Worm (Caenorhabditis elegans) whole organism, mixed stage, embryonic: ENCODE measurements around the gene F11E6.11.

Source experiments
- elt-3 ChIP-seq: fragments of 150-350 bp; optimal IDR thresholded peaks from 2 replicates; lab custom pipeline; 2014; ENCODE audit warnings: missing biosample characterization, missing genetic modification characterization
- ham-2 ChIP-seq: fragments of 200-800 bp; sonication (Bioruptor generic); optimal IDR thresholded peaks from 2 replicates; lab custom pipeline; 2018; ENCODE audit warnings: mild to moderate bottlenecking, missing genetic modification characterization, missing compliant biosample characterization
- lin-13 ChIP-seq: fragments of 150-350 bp; optimal IDR thresholded peaks from 2 replicates; lab custom pipeline; 2014; ENCODE audit warnings: missing biosample characterization, missing genetic modification characterization
- mep-1 ChIP-seq: fragments of 150-350 bp; optimal IDR thresholded peaks from 2 replicates; lab custom pipeline; 2017; ENCODE audit warnings: missing biosample characterization, missing genetic modification reagents, missing genetic modification characterization, inconsistent platforms
- nhr-237 ChIP-seq: fragments of 150-350 bp; optimal IDR thresholded peaks from 2 replicates; lab custom pipeline; 2014; ENCODE audit warnings: missing biosample characterization, missing genetic modification characterization
- nhr-28 ChIP-seq: fragments of 150-350 bp; optimal IDR thresholded peaks from 2 replicates; lab custom pipeline; 2014; ENCODE audit warnings: missing biosample characterization, missing genetic modification characterization
- nhr-76 ChIP-seq: sonication (generic microtip); optimal IDR thresholded peaks from 2 replicates; lab custom pipeline; 2017; ENCODE audit warnings: missing biosample characterization, missing genetic modification characterization
- pha-4 ChIP-seq: fragments of 150-350 bp; optimal IDR thresholded peaks from 2 replicates; lab custom pipeline; 2018; ENCODE audit warnings: missing biosample characterization, missing genetic modification reagents, missing genetic modification characterization
- sem-2 ChIP-seq: fragments of 200-800 bp; sonication (Bioruptor generic); optimal IDR thresholded peaks from 2 replicates; lab custom pipeline; 2018; ENCODE audit warnings: mild to moderate bottlenecking, missing genetic modification characterization, missing compliant biosample characterization
- snpc-4 ChIP-seq: fragments of 150-350 bp; optimal IDR thresholded peaks from 2 replicates; lab custom pipeline; 2014; ENCODE audit warnings: missing biosample characterization, missing genetic modification characterization
- unc-39 ChIP-seq: fragments of 150-350 bp; optimal IDR thresholded peaks from 2 replicates; lab custom pipeline; 2014; ENCODE audit warnings: missing biosample characterization, missing genetic modification characterization

DNA sequence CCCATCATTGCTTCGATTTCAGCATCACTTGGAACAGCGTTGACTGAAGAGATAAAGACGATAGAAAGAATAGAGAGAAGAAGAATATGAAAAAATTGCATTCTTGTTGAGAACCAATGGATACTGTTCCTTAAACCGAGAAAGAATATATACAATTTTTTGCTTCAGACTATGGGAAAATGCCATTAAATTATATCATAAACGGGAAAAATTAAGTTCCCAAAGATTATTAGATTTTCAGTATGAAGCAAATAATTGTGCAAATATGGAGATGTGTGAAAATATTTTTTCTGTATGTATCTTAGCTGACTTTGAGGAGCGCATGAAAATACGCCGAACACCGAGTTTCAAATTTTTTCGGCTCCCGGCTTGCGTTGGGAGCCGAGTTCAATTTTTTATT lies 35.1 kb upstream of the F11E6.11 start, which contains the start of gene T02D1.9:
- TF ChIP-seq nhr-237 (tag; lab: Kevin White, UChicago) (no peak), pha-4 (no peak), ham-2 (GFP tag; lab: Kevin White, UChicago) (no peak), nhr-28 (no peak), snpc-4 (tag; lab: Kevin White, UChicago) (no peak), nhr-76 (tag; lab: Kevin White, UChicago) (no peak), elt-3 (no peak), sem-2 (no peak), unc-39 (tag; lab: Kevin White, UChicago) (no peak), mep-1 (no peak), lin-13 (no peak)
